Worm (Caenorhabditis elegans) whole organism, L3 larva: ENCODE measurements around the gene fkh-2.

Source experiments
- R02D3.7 ChIP-seq: fragments of 150-350 bp; optimal IDR thresholded peaks from 2 replicates; lab custom pipeline; 2014; ENCODE audit warnings: missing biosample characterization, missing genetic modification characterization
- ZK546.5 ChIP-seq: sonication (generic microtip); optimal IDR thresholded peaks from 2 replicates; lab custom pipeline; 2017; ENCODE audit warnings: missing biosample characterization, missing genetic modification characterization
- ama-1 ChIP-seq: fragments of 150-350 bp; optimal IDR thresholded peaks from 2 replicates; lab custom pipeline; 2018
- ceh-16 ChIP-seq: sonication (generic microtip); optimal IDR thresholded peaks from 2 replicates; lab custom pipeline; 2017; ENCODE audit warnings: missing biosample characterization, missing genetic modification characterization
- ceh-28 ChIP-seq: fragments of 150-350 bp; optimal IDR thresholded peaks from 2 replicates; lab custom pipeline; 2014; ENCODE audit warnings: missing biosample characterization, missing genetic modification reagents, missing genetic modification characterization
- egl-27 ChIP-seq: sonication (generic microtip); optimal IDR thresholded peaks from 4 replicates; lab custom pipeline; 2017; ENCODE audit warnings: missing biosample characterization, missing genetic modification reagents, missing genetic modification characterization
- egl-5 ChIP-seq: fragments of 150-350 bp; optimal IDR thresholded peaks from 2 replicates; lab custom pipeline; 2017; ENCODE audit warnings: missing biosample characterization, missing genetic modification reagents, missing genetic modification characterization, inconsistent platforms
- elt-2 ChIP-seq: sonication (generic microtip); optimal IDR thresholded peaks from 2 replicates; lab custom pipeline; 2016; ENCODE audit warnings: missing genetic modification reagents, mild to moderate bottlenecking, missing genetic modification characterization, missing compliant biosample characterization
- hmg-11 ChIP-seq: sonication (generic microtip); optimal IDR thresholded peaks from 2 replicates; lab custom pipeline; 2016; ENCODE audit warnings: missing genetic modification characterization, missing compliant biosample characterization
- jun-1 ChIP-seq: fragments of 150-350 bp; optimal IDR thresholded peaks from 2 replicates; lab custom pipeline; 2014; ENCODE audit warnings: missing biosample characterization, missing genetic modification reagents, missing genetic modification characterization
- lin-39 ChIP-seq: fragments of 150-350 bp; optimal IDR thresholded peaks from 2 replicates; lab custom pipeline; 2018; ENCODE audit warnings: missing biosample characterization, missing genetic modification reagents, missing genetic modification characterization
- lsy-12 ChIP-seq: sonication (generic microtip); optimal IDR thresholded peaks from 2 replicates; lab custom pipeline; 2016; ENCODE audit warnings: mild to moderate bottlenecking, missing genetic modification characterization, missing compliant biosample characterization
- mdl-1 ChIP-seq: fragments of 150-350 bp; optimal IDR thresholded peaks from 2 replicates; lab custom pipeline; 2014; ENCODE audit warnings: missing biosample characterization, missing genetic modification characterization
- mml-1 ChIP-seq: fragments of 150-350 bp; sonication (generic microtip); optimal IDR thresholded peaks from 3 replicates; lab custom pipeline; 2014; ENCODE audit warnings: missing biosample characterization, missing genetic modification characterization
- nfya-1 ChIP-seq: sonication (generic microtip); optimal IDR thresholded peaks from 2 replicates; lab custom pipeline; 2017; ENCODE audit warnings: missing genetic modification characterization, mild to moderate bottlenecking, missing compliant biosample characterization, antibody characterized with exemption, moderate library complexity; ENCODE audit not compliant: insufficient read depth
- nhr-23 ChIP-seq: fragments of 150-350 bp; optimal IDR thresholded peaks from 2 replicates; lab custom pipeline; 2014; ENCODE audit warnings: missing biosample characterization, missing genetic modification reagents, missing genetic modification characterization
- nhr-237 ChIP-seq: fragments of 150-350 bp; optimal IDR thresholded peaks from 2 replicates; lab custom pipeline; 2014; ENCODE audit warnings: missing biosample characterization, missing genetic modification characterization
- nhr-25 ChIP-seq: sonication (generic microtip); optimal IDR thresholded peaks from 2 replicates; lab custom pipeline; 2017; ENCODE audit warnings: missing biosample characterization, missing genetic modification characterization
- nhr-28 ChIP-seq: fragments of 150-350 bp; optimal IDR thresholded peaks from 2 replicates; lab custom pipeline; 2014; ENCODE audit warnings: missing biosample characterization, missing genetic modification characterization
- nhr-67 ChIP-seq: fragments of 150-350 bp; optimal IDR thresholded peaks from 2 replicates; lab custom pipeline; 2014; ENCODE audit warnings: missing biosample characterization, missing genetic modification characterization
- nhr-77 ChIP-seq: fragments of 150-350 bp; optimal IDR thresholded peaks from 2 replicates; lab custom pipeline; 2014; ENCODE audit warnings: missing biosample characterization, missing genetic modification characterization
- pha-4 ChIP-seq: fragments of 150-350 bp; optimal IDR thresholded peaks from 2 replicates; lab custom pipeline; 2014; ENCODE audit warnings: missing biosample characterization, missing genetic modification reagents, missing genetic modification characterization
- sea-2 ChIP-seq: fragments of 150-350 bp; sonication (generic microtip); optimal IDR thresholded peaks from 4 replicates; lab custom pipeline; 2014; ENCODE audit warnings: missing biosample characterization, missing genetic modification reagents, missing genetic modification characterization
- snpc-4 ChIP-seq: fragments of 150-350 bp; optimal IDR thresholded peaks from 2 replicates; lab custom pipeline; 2014; ENCODE audit warnings: missing biosample characterization, missing genetic modification characterization
- zag-1 ChIP-seq: fragments of 150-350 bp; optimal IDR thresholded peaks from 2 replicates; lab custom pipeline; 2014; ENCODE audit warnings: missing biosample characterization, missing genetic modification characterization
- ztf-4 ChIP-seq: fragments of 150-350 bp; optimal IDR thresholded peaks from 2 replicates; lab custom pipeline; 2014; ENCODE audit warnings: missing biosample characterization, missing genetic modification characterization

fkh-2 gene

ce11 chrX:3785111-3785808 lies 43.1 kb upstream of the fkh-2 start:
- TF ChIP-seq mml-1 (tag; lab: Kevin White, UChicago) = no peak
- no peak for TF ChIP-seq nhr-67 (tag; lab: Kevin White, UChicago)
- peak; percentile 53 for TF ChIP-seq pha-4 (tag; lab: Kevin White, UChicago)
- peak; percentile 34 for TF ChIP-seq elt-2 (tag; lab: Kevin White, UChicago)

- TF ChIP-seq pha-4 (tag; lab: Kevin White, UChicago) (no peak), ama-1 (lab: Kevin White, UChicago) (no peak), mdl-1 (no peak), egl-27 (tag; lab: Kevin White, UChicago) (no peak), nhr-25 (tag; lab: Kevin White, UChicago) (no peak), egl-5 (no peak), sea-2 (GFP tag; lab: Kevin White, UChicago) (no peak), zag-1 (tag; lab: Kevin White, UChicago) (no peak), nhr-237 (tag; lab: Kevin White, UChicago) (no peak), nfya-1 (tag; lab: Kevin White, UChicago) (no peak)
Measured at ce11 chrX:3783659-3784058, 41.5 kb upstream of the fkh-2 start.

ce11 chrX:3781040-3781439 lies 38.9 kb upstream of the fkh-2 start, which contains the start of gene marg-1:
marg-1 (minus strand) TSS chrX:3781140.
- TF ChIP-seq sea-2 (GFP tag; lab: Kevin White, UChicago) = no peak
- TF ChIP-seq pha-4 (tag; lab: Kevin White, UChicago) = peak; percentile 11

ce11 chrX:3773233-3773632 lies 31.1 kb upstream of the fkh-2 start:
- TF ChIP-seq nfya-1 (tag; lab: Kevin White, UChicago) (no peak), nhr-23 (tag; lab: Kevin White, UChicago) (peak; percentile 42)

- TF ChIP-seq jun-1 (no peak), pha-4 (tag; lab: Kevin White, UChicago) (peak; percentile 53), nhr-23 (tag; lab: Kevin White, UChicago) (peak; percentile 6), R02D3.7 (tag; lab: Kevin White, UChicago) (no peak), elt-2 (tag; lab: Kevin White, UChicago) (peak; percentile 24)
Measured at ce11 chrX:3772405-3772804, 30.3 kb upstream of the fkh-2 start, which contains the start of gene F47B7.2. F47B7.2 (plus strand) TSS chrX:3772762.

ce11 chrX:3768717-3769116 lies 26.6 kb upstream of the fkh-2 start, which contains the start of gene F47B7.5:
F47B7.5 (minus strand) TSS chrX:3768817.
- TF ChIP-seq snpc-4 (tag; lab: Kevin White, UChicago) (no peak), ceh-16 (no peak), ama-1 (lab: Kevin White, UChicago) (no peak), nhr-77 (tag; lab: Kevin White, UChicago) (no peak), hmg-11 (tag; lab: Kevin White, UChicago) (no peak), ZK546.5 (tag; lab: Kevin White, UChicago) (no peak), lin-39 (no peak), ztf-4 (tag; lab: Kevin White, UChicago) (no peak)
- TF ChIP-seq, all 47 proteins: peak for 0

ce11 chrX:3766552-3766951 lies 24.4 kb upstream of the fkh-2 start, which contains the start of gene F47B7.4:
F47B7.4 (minus strand) TSS chrX:3766652.
- TF ChIP-seq R02D3.7 (tag; lab: Kevin White, UChicago) (no peak), ceh-28 (no peak), nhr-237 (tag; lab: Kevin White, UChicago) (no peak), sea-2 (GFP tag; lab: Kevin White, UChicago) (no peak), lsy-12 (tag; lab: Kevin White, UChicago) (no peak), zag-1 (tag; lab: Kevin White, UChicago) (no peak), egl-5 (no peak), nhr-28 (tag; lab: Kevin White, UChicago) (no peak)
- TF ChIP-seq, all 47 proteins: peak for 0
